Worm (Caenorhabditis elegans): Measurements from ENCODE around the gene F54H12.7.

- TF ChIP-seq unc-39 (tag; optimal IDR thresholded peaks at IDR 0.05) (no peak), nhr-237 (tag; optimal IDR thresholded peaks at IDR 0.05) (no peak)
Measured at ce11 chrIII:7956965-7957364, 12.2 kb upstream of the F54H12.7 start, which contains the start of gene C29E4.9.

Data from whole organism, mixed stage, embryonic.